Fruit fly (Drosophila melanogaster): ENCODE data around the gene CatB.

DNA sequence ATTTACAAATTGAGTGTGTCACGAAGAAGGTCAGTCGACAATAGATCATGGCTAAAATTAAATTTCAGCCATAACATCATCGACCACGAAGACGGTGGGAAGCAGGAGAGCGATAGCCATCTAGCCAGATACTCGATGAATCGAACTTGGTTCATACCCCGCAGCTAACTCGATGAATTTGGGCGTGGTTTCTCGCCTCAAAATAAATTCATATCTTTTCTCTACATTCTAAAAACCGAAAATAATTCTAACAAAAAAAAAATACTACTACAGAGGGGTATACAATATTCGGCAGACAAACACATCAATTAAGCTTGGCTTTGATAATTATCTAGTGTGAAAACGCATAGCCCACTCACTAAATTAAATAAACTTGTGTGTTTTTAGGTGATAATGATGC lies 27.3 kb downstream of the CatB start:
- no peak for TF ChIP-seq CTCF (optimal IDR thresholded peaks at IDR 0.05)
- no peak for TF ChIP-seq CG8478 (optimal IDR thresholded peaks at IDR 0.05)

Data from S2 (cell line).